Worm (Caenorhabditis elegans): ENCODE results near the gene C03B1.6.

DNA sequence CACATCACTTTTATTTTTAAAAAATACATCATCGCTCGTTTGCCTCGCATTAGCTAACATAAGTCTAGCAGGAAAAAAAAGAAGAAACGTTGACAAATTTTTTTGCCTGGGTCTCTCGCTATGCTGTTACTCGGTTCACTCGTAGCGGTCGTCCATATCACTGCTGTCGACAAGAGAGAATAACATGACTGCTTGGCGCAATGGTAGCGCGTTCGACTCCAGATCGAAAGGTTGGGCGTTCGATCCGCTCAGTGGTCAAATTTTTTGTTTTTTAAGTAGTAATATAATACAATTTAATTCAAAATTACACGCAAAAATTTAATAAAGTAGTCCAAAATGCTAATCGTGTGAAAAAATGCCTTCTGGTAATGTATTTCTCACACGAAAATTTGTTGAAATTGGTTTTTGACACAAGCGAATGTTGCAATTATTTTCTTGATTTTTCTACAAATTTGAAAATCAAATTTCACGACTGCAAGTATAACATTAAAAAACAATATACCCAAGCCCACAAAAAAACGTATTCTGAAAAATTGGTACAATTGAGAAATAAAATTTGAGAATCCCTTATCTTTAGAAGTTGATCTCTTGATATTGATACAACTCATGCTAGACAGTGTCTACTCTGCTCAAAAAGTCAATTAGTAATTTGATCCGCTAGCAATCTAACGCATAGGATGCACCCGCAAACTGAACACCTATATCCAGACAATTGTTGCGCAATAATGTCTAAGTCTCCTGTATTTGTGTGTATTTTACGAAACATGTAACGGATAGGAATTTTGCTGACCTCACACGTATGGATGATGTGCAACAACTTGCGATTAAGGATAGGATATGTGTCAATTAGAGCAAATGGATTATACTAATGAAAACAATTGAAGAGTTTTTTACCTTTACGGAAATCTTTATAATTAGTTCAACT, 21.3 kb downstream of the C03B1.6 start:
- peak; percentile 18 for TF ChIP-seq egl-27 (tag; optimal IDR thresholded peaks at IDR 0.05)
- no peak for TF ChIP-seq lin-39 (tag; optimal IDR thresholded peaks at IDR 0.05)
- peak; percentile 12 for TF ChIP-seq lin-11 (tag; optimal IDR thresholded peaks at IDR 0.05)
- TF ChIP-seq elt-3 (tag; optimal IDR thresholded peaks at IDR 0.05): no peak
- no peak for TF ChIP-seq alr-1 (tag; optimal IDR thresholded peaks at IDR 0.05)
- no peak for TF ChIP-seq unc-62 (GFP tag; optimal IDR thresholded peaks at IDR 0.05)
- no peak for TF ChIP-seq zag-1 (tag; optimal IDR thresholded peaks at IDR 0.05)
- TF ChIP-seq ztf-4 (tag; optimal IDR thresholded peaks at IDR 0.05): peak; percentile 12
- no peak for TF ChIP-seq nhr-25 (tag; optimal IDR thresholded peaks at IDR 0.05)
- no peak for TF ChIP-seq blmp-1 (tag; optimal IDR thresholded peaks at IDR 0.05; ENCODE audit: insufficient read depth)
